Fruit fly (Drosophila melanogaster): Measurements from ENCODE around the gene betaTub85D.

betaTub85D gene

DNA sequence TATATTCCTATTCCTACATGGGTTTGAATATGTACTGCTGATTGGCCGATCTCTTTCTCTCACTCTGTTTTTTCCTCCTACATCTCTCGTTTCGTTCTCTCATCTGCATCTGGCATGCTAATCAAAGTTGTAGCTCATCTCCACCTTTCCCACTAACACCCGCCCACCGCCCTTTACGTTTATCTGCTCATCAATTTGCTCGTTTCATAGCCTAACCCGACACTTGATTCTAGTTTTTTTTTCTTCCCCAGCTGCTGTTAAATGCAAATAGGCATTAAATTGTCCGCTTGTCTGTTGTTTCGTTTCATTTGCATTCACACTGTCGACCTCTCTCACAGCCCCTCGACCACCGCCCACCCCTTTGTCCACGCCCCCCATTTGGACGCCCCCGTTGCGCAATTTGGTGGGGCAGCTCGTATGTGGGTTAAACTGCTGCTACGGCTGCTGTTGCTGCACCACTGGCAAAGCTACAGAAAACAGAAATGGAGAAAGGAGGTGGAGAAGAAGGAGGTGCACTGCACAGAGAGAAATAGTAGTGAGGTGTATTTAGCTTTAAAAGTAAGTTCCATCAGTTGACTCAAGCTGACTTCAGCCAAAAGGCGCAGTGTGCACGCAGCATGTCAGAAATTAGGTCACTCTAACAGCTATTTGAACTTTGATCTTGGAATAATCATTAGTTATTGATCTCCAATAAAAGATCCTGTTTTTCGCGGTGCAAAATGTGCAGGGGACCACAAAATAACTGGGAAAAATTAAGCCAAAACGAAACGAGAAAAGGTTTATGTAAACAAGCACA, 10.6 kb upstream of the betaTub85D start (continued):
- TF ChIP-seq Ravus (GFP tag; IDR thresholded peaks at IDR 0.05): no peak
- TF ChIP-seq HLH3B (GFP tag; IDR thresholded peaks at IDR 0.05): 0 out of 2 replicates have a peak, but pooled peaks have one; percentile 32
- TF ChIP-seq NK7.1 (GFP tag; optimal IDR thresholded peaks at IDR 0.05): no peak
- no peak for TF ChIP-seq zfh2 (GFP tag; optimal IDR thresholded peaks at IDR 0.05)
- TF ChIP-seq vnd (GFP tag; IDR thresholded peaks at IDR 0.05; ENCODE audit: partially characterized antibody): no peak
- peak in 1 of 2 experiments; percentile 29 for TF ChIP-seq bsh (GFP tag; optimal IDR thresholded peaks at IDR 0.05)
- no peak for TF ChIP-seq CG7271 (tag; optimal IDR thresholded peaks at IDR 0.05)
- TF ChIP-seq CG10366 (GFP tag; IDR thresholded peaks at IDR 0.05): no peak
- TF ChIP-seq CG5953 (GFP tag; IDR thresholded peaks at IDR 0.05): no peak
- no peak for TF ChIP-seq B-H1 (GFP tag; IDR thresholded peaks at IDR 0.05)
- no peak for TF ChIP-seq CG1233 (GFP tag; optimal IDR thresholded peaks at IDR 0.05)
- 0 out of 2 replicates have a peak, but pooled peaks have one; percentile 9 for TF ChIP-seq Awh (GFP tag; IDR thresholded peaks at IDR 0.05)
- no peak for TF ChIP-seq CG7745 (tag; optimal IDR thresholded peaks at IDR 0.05)
- no peak for TF ChIP-seq vfl (GFP tag; optimal IDR thresholded peaks at IDR 0.05)
- TF ChIP-seq CG32532 (GFP tag; IDR thresholded peaks at IDR 0.05): no peak
- TF ChIP-seq CG17359 (tag; optimal IDR thresholded peaks at IDR 0.05): peak; percentile 49
- no peak for TF ChIP-seq peb (GFP tag; IDR thresholded peaks at IDR 0.05)
- 0 out of 3 replicates have a peak, but pooled peaks have one; percentile 5 for TF ChIP-seq H15 (GFP tag; IDR thresholded peaks at IDR 0.05)
- no peak for TF ChIP-seq CHES-1-like (GFP tag; optimal IDR thresholded peaks at IDR 0.05)
- TF ChIP-seq bab2 (GFP tag; optimal IDR thresholded peaks at IDR 0.05): no peak
- no peak for TF ChIP-seq lov (optimal IDR thresholded peaks at IDR 0.05)
- TF ChIP-seq lov (GFP tag; IDR thresholded peaks at IDR 0.05): no peak
- peak; percentile 20 for TF ChIP-seq lab (GFP tag; optimal IDR thresholded peaks at IDR 0.05)
- TF ChIP-seq CG17186 (GFP tag; optimal IDR thresholded peaks at IDR 0.05): no peak
- TF ChIP-seq crc (GFP tag; optimal IDR thresholded peaks at IDR 0.05): no peak
- TF ChIP-seq CG14014 (GFP tag; IDR thresholded peaks at IDR 0.05): no peak
- no peak for TF ChIP-seq ERR (GFP tag; optimal IDR thresholded peaks at IDR 0.05)
- TF ChIP-seq ranshi (GFP tag; IDR thresholded peaks at IDR 0.05): no peak
- TF ChIP-seq ken (GFP tag; IDR thresholded peaks at IDR 0.05): no peak
- TF ChIP-seq CG9437 (GFP tag; optimal IDR thresholded peaks at IDR 0.05): no peak
- no peak for TF ChIP-seq otp (GFP tag; IDR thresholded peaks at IDR 0.05)
- no peak for TF ChIP-seq toy (GFP tag; IDR thresholded peaks at IDR 0.05)
- TF ChIP-seq Mrtf (GFP tag; IDR thresholded peaks at IDR 0.05): no peak
- peak; percentile 27 for TF ChIP-seq phol (tag; optimal IDR thresholded peaks at IDR 0.05)
- no peak for TF ChIP-seq CG13894 (tag; optimal IDR thresholded peaks at IDR 0.05)
- no peak for TF ChIP-seq CG5180 (GFP tag; optimal IDR thresholded peaks at IDR 0.05)
- no peak for TF ChIP-seq zf30C (GFP tag; optimal IDR thresholded peaks at IDR 0.05)
- TF ChIP-seq Dref (GFP tag; IDR thresholded peaks at IDR 0.05): no peak
- TF ChIP-seq ewg (GFP tag; optimal IDR thresholded peaks at IDR 0.05): no peak
- no peak for TF ChIP-seq Sry-β (GFP tag; optimal IDR thresholded peaks at IDR 0.05)
- TF ChIP-seq dmrt11E (tag; optimal IDR thresholded peaks at IDR 0.05): no peak
- no peak for TF ChIP-seq ATbp (GFP tag; optimal IDR thresholded peaks at IDR 0.05)

Measured in whole organism, embryonic.